Worm (Caenorhabditis elegans): Measurements from ENCODE around the gene T26E4.10.

T26E4.10 gene

ce11 chrV:15781086-15781485, 16.9 kb downstream of the T26E4.10 start, which contains the start of gene T26E4.2:
Gene T26E4.2 (plus strand): TSS chrV:15781386.
- TF ChIP-seq skn-1 (tag; optimal IDR thresholded peaks at IDR 0.05), result no peak
- TF ChIP-seq lin-15B (tag; optimal IDR thresholded peaks at IDR 0.05), result no peak
- no peak for TF ChIP-seq daf-12 (tag; optimal IDR thresholded peaks at IDR 0.05)
- no peak for TF ChIP-seq elt-2 (tag; optimal IDR thresholded peaks at IDR 0.05)
- TF ChIP-seq ztf-4 (tag; optimal IDR thresholded peaks at IDR 0.05), result no peak
- TF ChIP-seq eor-1 (tag; optimal IDR thresholded peaks at IDR 0.05), result no peak
- no peak for TF ChIP-seq fkh-10 (GFP tag; optimal IDR thresholded peaks at IDR 0.05)
- no peak for TF ChIP-seq nhr-67 (tag; optimal IDR thresholded peaks at IDR 0.05)
- no peak for TF ChIP-seq ztf-11 (tag; optimal IDR thresholded peaks at IDR 0.05)
- TF ChIP-seq nhr-11 (tag; optimal IDR thresholded peaks at IDR 0.05), result no peak
- TF ChIP-seq ceh-82 (tag; optimal IDR thresholded peaks at IDR 0.05), result no peak
- TF ChIP-seq fkh-2 (tag; optimal IDR thresholded peaks at IDR 0.05), result no peak
- TF ChIP-seq elt-1 (tag; optimal IDR thresholded peaks at IDR 0.05), result no peak
- TF ChIP-seq egl-5 (tag; optimal IDR thresholded peaks at IDR 0.05), result no peak

ce11 chrV:15779128-15779729, 18.8 kb downstream of the T26E4.10 start, which contains the start of the genes nhr-285 and irld-52:
Gene nhr-285 (minus strand): TSS chrV:15779228.
Gene irld-52 (plus strand): TSS chrV:15779679.
- TF ChIP-seq ceh-16 (tag; optimal IDR thresholded peaks at IDR 0.05) (no peak), unc-39 (tag; optimal IDR thresholded peaks at IDR 0.05) (no peak), ZK546.5 (tag; optimal IDR thresholded peaks at IDR 0.05) (no peak), skn-1 (tag; optimal IDR thresholded peaks at IDR 0.05) (no peak), ztf-4 (tag; optimal IDR thresholded peaks at IDR 0.05) (no peak), ama-1 (optimal IDR thresholded peaks at IDR 0.05) (no peak), snpc-4 (tag; optimal IDR thresholded peaks at IDR 0.05) (no peak), tbx-2 (tag; optimal IDR thresholded peaks at IDR 0.05) (no peak), unc-62 (GFP tag; optimal IDR thresholded peaks at IDR 0.05) (no peak), pha-4 (tag; optimal IDR thresholded peaks at IDR 0.05) (no peak), nhr-11 (tag; optimal IDR thresholded peaks at IDR 0.05) (no peak), jun-1 (tag; optimal IDR thresholded peaks at IDR 0.05) (no peak), eor-1 (tag; optimal IDR thresholded peaks at IDR 0.05) (no peak), fkh-2 (tag; optimal IDR thresholded peaks at IDR 0.05) (no peak), lin-15B (tag; optimal IDR thresholded peaks at IDR 0.05) (no peak), fkh-10 (GFP tag; optimal IDR thresholded peaks at IDR 0.05) (no peak), hmg-11 (tag; optimal IDR thresholded peaks at IDR 0.05) (no peak), pqm-1 (tag; optimal IDR thresholded peaks at IDR 0.05) (no peak)

- TF ChIP-seq zag-1 (tag; optimal IDR thresholded peaks at IDR 0.05) (no peak), R02D3.7 (tag; optimal IDR thresholded peaks at IDR 0.05) (no peak), nhr-12 (tag; optimal IDR thresholded peaks at IDR 0.05) (no peak), lin-39 (tag; optimal IDR thresholded peaks at IDR 0.05) (no peak), nhr-76 (tag; optimal IDR thresholded peaks at IDR 0.05) (no peak), sea-2 (GFP tag; optimal IDR thresholded peaks at IDR 0.05) (no peak), elt-2 (tag; optimal IDR thresholded peaks at IDR 0.05) (no peak), daf-12 (tag; optimal IDR thresholded peaks at IDR 0.05) (no peak), egl-5 (tag; optimal IDR thresholded peaks at IDR 0.05) (no peak), ama-1 (optimal IDR thresholded peaks at IDR 0.05) (no peak), nhr-25 (tag; optimal IDR thresholded peaks at IDR 0.05) (no peak), unc-62 (GFP tag; optimal IDR thresholded peaks at IDR 0.05) (no peak), fkh-2 (tag; optimal IDR thresholded peaks at IDR 0.05) (no peak), pqm-1 (tag; optimal IDR thresholded peaks at IDR 0.05) (no peak), fkh-10 (GFP tag; optimal IDR thresholded peaks at IDR 0.05) (no peak), pha-4 (tag; optimal IDR thresholded peaks at IDR 0.05) (no peak), nhr-23 (tag; optimal IDR thresholded peaks at IDR 0.05) (no peak)
Measured at ce11 chrV:15776651-15777050, 21.4 kb downstream of the T26E4.10 start, which contains the start of gene nhr-283. Gene nhr-283 (minus strand): TSS chrV:15776751.

- TF ChIP-seq mml-1 (tag; optimal IDR thresholded peaks at IDR 0.05) (no peak), unc-62 (GFP tag; optimal IDR thresholded peaks at IDR 0.05) (no peak), egl-5 (tag; optimal IDR thresholded peaks at IDR 0.05) (no peak), fos-1 (tag; optimal IDR thresholded peaks at IDR 0.05) (no peak), daf-12 (tag; optimal IDR thresholded peaks at IDR 0.05) (no peak), sea-2 (GFP tag; optimal IDR thresholded peaks at IDR 0.05) (no peak), lin-15B (tag; optimal IDR thresholded peaks at IDR 0.05) (no peak), pha-4 (tag; optimal IDR thresholded peaks at IDR 0.05) (no peak), ceh-28 (tag; optimal IDR thresholded peaks at IDR 0.05) (no peak), hmg-11 (tag; optimal IDR thresholded peaks at IDR 0.05) (no peak), tbx-2 (tag; optimal IDR thresholded peaks at IDR 0.05) (no peak), fkh-10 (GFP tag; optimal IDR thresholded peaks at IDR 0.05) (no peak)
Measured at ce11 chrV:15773941-15774340, 24.1 kb downstream of the T26E4.10 start.

Measured in whole organism, L3 larva.